Worm (Caenorhabditis elegans) whole organism, young adult: ENCODE data around the gene dhs-21.

Experiments used
- B0035.1 ChIP-seq: sonication (generic microtip); optimal IDR thresholded peaks from 2 replicates; lab custom pipeline; 2016; ENCODE audit warnings: missing genetic modification characterization, mild to moderate bottlenecking, missing compliant biosample characterization, missing genotype, missing genetic modification reagents
- C17E4.6 ChIP-seq: fragments of 200-800 bp; sonication (Bioruptor generic); IDR thresholded peaks from 2 replicates; pipeline ENCODE4 v1.3.6; 2022; ENCODE audit warnings: missing genetic modification reagents, missing genetic modification characterization, missing compliant biosample characterization
- F10E7.11 ChIP-seq: sonication (generic microtip); optimal IDR thresholded peaks from 2 replicates; lab custom pipeline; 2017; ENCODE audit warnings: mild to moderate bottlenecking, missing genetic modification characterization, moderate library complexity, missing compliant biosample characterization
- F33H1.4 ChIP-seq: fragments of 200-800 bp; sonication (Bioruptor generic); IDR thresholded peaks from 2 replicates; pipeline ENCODE4 v1.3.6; 2022; ENCODE audit warnings: missing genetic modification reagents, missing genetic modification characterization, missing compliant biosample characterization
- F39B2.1 ChIP-seq: fragments of 200-800 bp; sonication (Bioruptor generic); IDR thresholded peaks from 2 replicates; pipeline ENCODE4 v1.3.6; 2022; ENCODE audit warnings: missing genetic modification reagents, missing genetic modification characterization, missing compliant biosample characterization
- F49E8.2 ChIP-seq: sonication (generic microtip); optimal IDR thresholded peaks from 3 replicates; lab custom pipeline; 2017; ENCODE audit warnings: missing genetic modification characterization, mild to moderate bottlenecking, missing compliant biosample characterization, antibody characterized with exemption, moderate library complexity; ENCODE audit not compliant: insufficient read depth
- F55B11.4 ChIP-seq: sonication (generic microtip); optimal IDR thresholded peaks from 2 replicates; lab custom pipeline; 2016; ENCODE audit warnings: missing compliant biosample characterization, missing genetic modification characterization, borderline replicate concordance; ENCODE audit not compliant: insufficient read depth
- Y53G8AR.9 ChIP-seq: fragments of 200-800 bp; sonication (Bioruptor generic); conservative IDR thresholded peaks from 2 replicates; pipeline ENCODE4 v1.3.6; 2022; ENCODE audit warnings: missing genetic modification reagents, missing genetic modification characterization, missing compliant biosample characterization
- Y79H2A.3 ChIP-seq: fragments of 200-800 bp; sonication (Bioruptor generic); conservative IDR thresholded peaks from 2 replicates; pipeline ENCODE4 v1.3.6; 2022; ENCODE audit warnings: missing genetic modification reagents, missing genetic modification characterization, missing compliant biosample characterization
- Y95B8A.8 ChIP-seq: fragments of 200-800 bp; sonication (Bioruptor generic); IDR thresholded peaks from 2 replicates; pipeline ENCODE4 v1.3.6; 2022; ENCODE audit warnings: missing genetic modification reagents, missing genetic modification characterization, missing compliant biosample characterization
- ZK185.1 ChIP-seq: sonication (generic microtip); optimal IDR thresholded peaks from 2 replicates; lab custom pipeline; 2016; ENCODE audit warnings: mild to moderate bottlenecking, missing genetic modification characterization, missing compliant biosample characterization; ENCODE audit not compliant: poor library complexity, severe bottlenecking
- akir-1 ChIP-seq: fragments of 200-800 bp; sonication (Bioruptor generic); optimal IDR thresholded peaks from 2 replicates; lab custom pipeline; 2018; ENCODE audit warnings: mild to moderate bottlenecking, missing genetic modification characterization, moderate library complexity, missing compliant biosample characterization
- aptf-3 ChIP-seq: fragments of 200-800 bp; sonication (Bioruptor generic); IDR thresholded peaks from 2 replicates; pipeline ENCODE4 v1.3.6; 2022; ENCODE audit warnings: missing genetic modification characterization, missing compliant biosample characterization
- attf-6 ChIP-seq: fragments of 200-800 bp; sonication (Bioruptor generic); IDR thresholded peaks from 2 replicates; pipeline ENCODE4 v1.3.6; 2022; ENCODE audit warnings: missing genetic modification reagents, missing genetic modification characterization, missing compliant biosample characterization
- ccch-3 ChIP-seq: fragments of 200-800 bp; sonication (Bioruptor generic); optimal IDR thresholded peaks from 2 replicates; lab custom pipeline; 2018; ENCODE audit warnings: mild to moderate bottlenecking, missing genetic modification characterization, missing compliant biosample characterization
- cebp-1 ChIP-seq, 2 experiments: fragments of 200-800 bp in 1 of 2; sonication (Bioruptor generic) in 1 of 2; sonication (generic microtip) in 1 of 2; IDR thresholded peaks in 1 of 2; optimal IDR thresholded peaks in 1 of 2; 2 replicates each; pipeline versions ENCODE4 v1.3.6 to Lab custom; 2017 to 2022; ENCODE audit warnings: missing compliant biosample characterization in 2 of 2, missing genetic modification characterization in 2 of 2, mild to moderate bottlenecking in 1 of 2, missing genetic modification reagents in 1 of 2, moderate library complexity in 1 of 2
- ceh-58 ChIP-seq: fragments of 200-800 bp; sonication (Bioruptor generic); IDR thresholded peaks from 2 replicates; pipeline ENCODE4 v1.3.6; 2022; ENCODE audit warnings: missing genetic modification characterization, missing compliant biosample characterization
- ceh-91 ChIP-seq: fragments of 200-800 bp; sonication (Bioruptor generic); IDR thresholded peaks from 2 replicates; pipeline ENCODE4 v1.3.6; 2022; ENCODE audit warnings: missing genetic modification reagents, missing genetic modification characterization, missing compliant biosample characterization
- die-1 ChIP-seq: sonication (generic microtip); optimal IDR thresholded peaks from 2 replicates; lab custom pipeline; 2016; ENCODE audit warnings: missing genotype, mild to moderate bottlenecking, missing genetic modification characterization, missing compliant biosample characterization
- dpl-1 ChIP-seq: fragments of 150-350 bp; optimal IDR thresholded peaks from 2 replicates; lab custom pipeline; 2014; ENCODE audit warnings: missing biosample characterization, missing genetic modification reagents, missing genetic modification characterization
- hlh-12 ChIP-seq: sonication (generic microtip); optimal IDR thresholded peaks from 2 replicates; lab custom pipeline; 2016; ENCODE audit warnings: missing genetic modification characterization, missing compliant biosample characterization
- hsf-1 ChIP-seq: fragments of 200-800 bp; sonication (Bioruptor generic); IDR thresholded peaks from 2 replicates; pipeline ENCODE4 v1.3.6; 2022; ENCODE audit warnings: missing genetic modification reagents, missing genetic modification characterization, missing compliant biosample characterization
- lag-1 ChIP-seq: fragments of 200-800 bp; sonication (Bioruptor generic); IDR thresholded peaks from 2 replicates; pipeline ENCODE4 v1.3.6; 2022; ENCODE audit warnings: missing genetic modification reagents, missing genetic modification characterization, missing compliant biosample characterization
- let-526 ChIP-seq: fragments of 200-800 bp; sonication (Bioruptor generic); IDR thresholded peaks from 2 replicates; pipeline ENCODE4 v1.3.6; 2022; ENCODE audit warnings: missing genetic modification reagents, missing genetic modification characterization, missing compliant biosample characterization
- let-607 ChIP-seq, 2 experiments: fragments of 200-800 bp in 1 of 2; sonication (Bioruptor generic) in 1 of 2; sonication (generic microtip) in 1 of 2; optimal IDR thresholded peaks; 2 replicates each; lab custom pipeline; 2016 to 2018; ENCODE audit warnings: mild to moderate bottlenecking in 2 of 2, missing compliant biosample characterization in 2 of 2, missing genetic modification characterization in 2 of 2, moderate library complexity in 2 of 2, missing genotype in 1 of 2
- lin-26 ChIP-seq: fragments of 200-800 bp; sonication (Bioruptor generic); IDR thresholded peaks from 2 replicates; pipeline ENCODE4 v1.3.6; 2022; ENCODE audit warnings: missing genetic modification reagents, missing genetic modification characterization, missing compliant biosample characterization
- lin-40 ChIP-seq: sonication (generic microtip); optimal IDR thresholded peaks from 2 replicates; lab custom pipeline; 2016; ENCODE audit warnings: missing genetic modification characterization, mild to moderate bottlenecking, missing compliant biosample characterization, missing genotype, missing genetic modification reagents
- lir-1 ChIP-seq: fragments of 200-800 bp; sonication (Bioruptor generic); conservative IDR thresholded peaks from 2 replicates; pipeline ENCODE4 v1.3.6; 2022; ENCODE audit warnings: missing genetic modification reagents, missing genetic modification characterization, missing compliant biosample characterization
- lsy-27 ChIP-seq: sonication (generic microtip); optimal IDR thresholded peaks from 2 replicates; lab custom pipeline; 2017; ENCODE audit warnings: missing genetic modification characterization, mild to moderate bottlenecking, missing compliant biosample characterization, antibody characterized with exemption, missing genotype, borderline replicate concordance; ENCODE audit not compliant: insufficient read depth
- madf-8 ChIP-seq: fragments of 200-800 bp; sonication (Bioruptor generic); conservative IDR thresholded peaks from 2 replicates; pipeline ENCODE4 v1.3.6; 2022; ENCODE audit warnings: missing genetic modification reagents, missing genetic modification characterization, missing compliant biosample characterization
- mcd-1 ChIP-seq: fragments of 200-800 bp; sonication (Bioruptor generic); IDR thresholded peaks from 2 replicates; pipeline ENCODE4 v1.3.6; 2022; ENCODE audit warnings: missing genetic modification reagents, missing genetic modification characterization, missing compliant biosample characterization
- nfya-1 ChIP-seq: sonication (generic microtip); optimal IDR thresholded peaks from 2 replicates; lab custom pipeline; 2017; ENCODE audit warnings: antibody characterized with exemption, missing compliant biosample characterization, missing genetic modification characterization, borderline replicate concordance; ENCODE audit not compliant: insufficient read depth
- nhr-120 ChIP-seq: fragments of 200-800 bp; sonication (Bioruptor generic); IDR thresholded peaks from 2 replicates; pipeline ENCODE4 v1.3.6; 2022; ENCODE audit warnings: missing genetic modification characterization, missing compliant biosample characterization
- nhr-27 ChIP-seq: fragments of 200-800 bp; sonication (Bioruptor generic); optimal IDR thresholded peaks from 2 replicates; lab custom pipeline; 2018; ENCODE audit warnings: mild to moderate bottlenecking, missing genetic modification characterization, moderate library complexity, missing compliant biosample characterization
- nhr-80 ChIP-seq: sonication (generic microtip); optimal IDR thresholded peaks from 2 replicates; lab custom pipeline; 2016; ENCODE audit warnings: missing genetic modification characterization, missing compliant biosample characterization
- pha-4 ChIP-seq: fragments of 150-350 bp; sonication (generic microtip); optimal IDR thresholded peaks from 2 replicates; lab custom pipeline; 2014; ENCODE audit warnings: missing biosample characterization, missing genetic modification reagents, missing genetic modification characterization
- snpc-1.1 ChIP-seq: sonication (generic microtip); optimal IDR thresholded peaks from 2 replicates; lab custom pipeline; 2017; ENCODE audit warnings: missing genetic modification characterization, mild to moderate bottlenecking, missing compliant biosample characterization, antibody characterized with exemption, moderate library complexity, missing genotype, missing genetic modification reagents; ENCODE audit not compliant: insufficient read depth
- snpc-1.3 ChIP-seq: sonication (generic microtip); optimal IDR thresholded peaks from 2 replicates; lab custom pipeline; 2017; ENCODE audit warnings: missing genetic modification characterization, mild to moderate bottlenecking, missing compliant biosample characterization, antibody characterized with exemption, moderate library complexity, missing genotype, missing genetic modification reagents; ENCODE audit not compliant: insufficient read depth
- somi-1 ChIP-seq: fragments of 200-800 bp; sonication (Bioruptor generic); optimal IDR thresholded peaks from 2 replicates; lab custom pipeline; 2018; ENCODE audit warnings: mild to moderate bottlenecking, missing genetic modification characterization, missing compliant biosample characterization
- sptf-2 ChIP-seq: fragments of 200-800 bp; sonication (Bioruptor generic); optimal IDR thresholded peaks from 2 replicates; lab custom pipeline; 2018; ENCODE audit warnings: mild to moderate bottlenecking, missing genetic modification characterization, missing compliant biosample characterization
- tbp1 ChIP-seq: fragments of 200-800 bp; sonication (Bioruptor generic); optimal IDR thresholded peaks from 2 replicates; lab custom pipeline; 2018; ENCODE audit warnings: mild to moderate bottlenecking, missing genetic modification characterization, missing compliant biosample characterization
- ztf-3 ChIP-seq: fragments of 200-800 bp; sonication (Bioruptor generic); optimal IDR thresholded peaks from 2 replicates; lab custom pipeline; 2018; ENCODE audit warnings: mild to moderate bottlenecking, missing genetic modification characterization, missing compliant biosample characterization

dhs-21 gene

DNA sequence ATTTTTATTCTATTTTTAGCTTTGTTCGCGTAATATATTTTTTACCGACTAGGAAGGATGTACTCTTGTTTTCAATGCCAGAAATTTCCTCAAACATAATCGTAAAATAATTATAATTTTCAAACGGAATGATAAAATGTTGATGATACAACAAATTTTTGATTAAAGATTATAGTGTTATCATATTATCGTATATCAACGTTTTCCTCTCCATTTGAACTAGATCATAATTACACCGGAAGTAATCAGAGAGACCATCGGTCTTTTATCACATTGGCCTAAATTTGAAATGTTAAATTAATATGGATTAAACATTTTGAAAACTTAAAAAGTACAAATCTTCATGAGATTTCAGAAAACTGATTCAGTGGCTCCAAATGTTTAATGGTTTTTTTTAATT lies 711 bp downstream of the dhs-21 start:
- TF ChIP-seq Y53G8AR.9 (GFP tag; lab: Robert Waterston, UW) (no peak), nhr-80 (peak; percentile 5)

DNA sequence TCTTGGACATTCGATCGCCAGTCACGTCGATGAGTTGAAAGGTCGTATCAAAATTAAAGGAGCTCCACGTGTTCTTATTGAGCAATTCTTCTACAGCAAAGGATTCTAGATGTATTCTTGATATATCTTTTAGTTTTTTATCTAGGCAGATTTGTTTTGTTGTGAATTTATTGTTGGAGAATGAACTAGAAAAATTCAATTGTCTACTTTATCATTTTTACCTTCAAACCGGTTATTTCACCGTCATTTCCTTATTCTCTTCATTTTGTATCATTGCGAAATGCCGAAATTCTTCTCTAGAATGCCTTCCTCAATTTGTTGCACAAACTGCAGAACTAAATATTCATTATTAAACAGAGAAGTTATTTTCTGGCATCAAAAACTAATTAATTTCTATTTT lies 4.2 kb downstream of the dhs-21 start, which contains the start of gene R11D1.10:
Gene R11D1.10, plus strand, starts transcription at position 301 of the 400 bp plus-strand sequence.
- no peak for TF ChIP-seq ZK185.1 (tag; lab: Kevin White, UChicago)
- TF ChIP-seq C17E4.6 (GFP tag; lab: Robert Waterston, UW): no peak

DNA sequence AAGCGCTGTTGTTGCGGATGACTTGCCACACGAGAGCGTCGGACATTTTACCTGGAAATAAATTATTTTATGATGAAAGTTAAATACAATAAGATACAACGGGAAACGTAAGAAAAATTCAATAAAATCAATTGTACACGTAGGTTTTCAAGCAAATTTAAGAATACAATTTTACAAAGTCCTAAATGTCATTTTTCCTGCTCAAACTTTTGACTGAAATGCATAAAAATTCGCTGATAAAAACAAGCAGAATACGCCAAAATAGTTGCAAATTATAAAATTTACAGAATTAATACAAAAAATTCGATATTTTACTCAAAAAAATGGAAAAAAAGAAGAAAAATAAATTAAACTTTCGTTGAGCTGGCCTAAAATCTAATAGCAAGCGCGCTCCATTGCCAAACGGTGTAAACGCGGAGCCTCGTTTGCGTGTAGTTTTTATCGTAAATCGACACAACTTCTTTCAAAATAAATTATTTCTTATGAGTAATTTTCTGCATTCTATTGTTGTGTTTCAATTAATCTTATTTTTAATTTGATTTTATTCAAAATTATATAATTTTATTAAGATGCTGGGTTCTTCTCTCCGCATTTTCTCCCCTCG lies 5.3 kb downstream of the dhs-21 start, which contains the start of the genes rpl-28 and mrpl-49:
Gene rpl-28, minus strand, starts transcription at position 51 of the 604 bp plus-strand sequence.
Gene mrpl-49, plus strand, starts transcription at position 570 of the 604 bp plus-strand sequence.
- TF ChIP-seq madf-8 (GFP tag; lab: Robert Waterston, UW) (0 out of 2 replicates have a peak, but pooled peaks have one; percentile 4), nhr-120 (GFP tag; lab: Robert Waterston, UW) (no peak), Y53G8AR.9 (GFP tag; lab: Robert Waterston, UW) (peak; percentile 48; the same call in 1 of the 2 replicates), lin-26 (GFP tag; lab: Robert Waterston, UW) (no peak), lir-1 (GFP tag; lab: Robert Waterston, UW) (no peak), snpc-1.3 (tag; lab: Kevin White, UChicago) (no peak), snpc-1.1 (tag; lab: Kevin White, UChicago) (no peak), sptf-2 (GFP tag; lab: Kevin White, UChicago) (no peak), let-607 (tag; optimal IDR thresholded peaks at IDR 0.05; lab: Kevin White, UChicago) (no peak), dpl-1 (GFP tag; lab: Kevin White, UChicago) (no peak), F10E7.11 (tag; lab: Kevin White, UChicago) (no peak), lin-40 (tag; lab: Kevin White, UChicago) (peak; percentile 57), nhr-27 (tag; lab: Kevin White, UChicago) (no peak), attf-6 (no peak), F55B11.4 (tag; lab: Kevin White, UChicago) (no peak), tbp1 (GFP tag; lab: Kevin White, UChicago) (peak; percentile 58), hlh-12 (tag; lab: Kevin White, UChicago) (no peak), let-526 (GFP tag; lab: Robert Waterston, UW) (no peak), F39B2.1 (GFP tag; lab: Robert Waterston, UW) (no peak), ccch-3 (GFP tag; lab: Kevin White, UChicago) (no peak), hsf-1 (GFP tag; lab: Robert Waterston, UW) (no peak), ceh-91 (GFP tag; lab: Robert Waterston, UW) (peak; percentile 64; the same call in 1 of the 2 replicates), lsy-27 (tag; lab: Kevin White, UChicago) (no peak), aptf-3 (GFP tag; lab: Robert Waterston, UW) (no peak), nfya-1 (tag; lab: Kevin White, UChicago) (no peak), B0035.1 (tag; lab: Kevin White, UChicago) (no peak), mcd-1 (peak; percentile 96), ztf-3 (no peak), die-1 (tag; lab: Kevin White, UChicago) (no peak), cebp-1 (GFP tag; IDR thresholded peaks at IDR 0.05; lab: Robert Waterston, UW) (no peak), cebp-1 (tag; optimal IDR thresholded peaks at IDR 0.05; lab: Kevin White, UChicago) (peak; percentile 68), Y79H2A.3 (no peak), pha-4 (tag; lab: Kevin White, UChicago) (no peak), Y95B8A.8 (no peak), akir-1 (no peak), lag-1 (GFP tag; lab: Robert Waterston, UW) (no peak), F49E8.2 (tag; lab: Kevin White, UChicago) (peak; percentile 42), ceh-58 (GFP tag; lab: Robert Waterston, UW) (no peak), F33H1.4 (GFP tag; lab: Robert Waterston, UW) (peak; percentile 46; the same call in 1 of the 2 replicates), somi-1 (GFP tag; lab: Kevin White, UChicago) (no peak)
